Fruit fly (Drosophila melanogaster) whole organism, wandering third instar larva: ENCODE data around the gene Naxe.

Experiments
- Abd-B ChIP-seq: fragments of >200 bp; optimal IDR thresholded peaks from 2 replicates; lab custom pipeline; 2017; ENCODE audit warnings: missing biosample characterization, missing genetic modification characterization
- CG32264 ChIP-seq: fragments of 200-800 bp; sonication (Bioruptor generic); optimal IDR thresholded peaks from 2 replicates; lab custom pipeline; 2016; ENCODE audit warnings: missing biosample characterization, missing genetic modification characterization
- CG9705 ChIP-seq: fragments of 200-800 bp; sonication (Bioruptor generic); optimal IDR thresholded peaks from 2 replicates; lab custom pipeline; 2018; ENCODE audit warnings: missing biosample characterization, mild to moderate bottlenecking, missing genetic modification characterization
- CrebA ChIP-seq: fragments of 200-800 bp; sonication (Bioruptor generic); optimal IDR thresholded peaks from 2 replicates; lab custom pipeline; 2016; ENCODE audit warnings: missing biosample characterization, mild to moderate bottlenecking, missing genetic modification characterization, borderline replicate concordance
- Dfd ChIP-seq: fragments of >200 bp; optimal IDR thresholded peaks from 2 replicates; lab custom pipeline; 2017; ENCODE audit warnings: missing biosample characterization, missing genetic modification characterization
- Dif ChIP-seq: fragments of 200-275, 200-300 bp; sonication (Bioruptor generic); optimal IDR thresholded peaks from 2 replicates; lab custom pipeline; 2018; ENCODE audit warnings: missing biosample characterization, missing genetic modification characterization; ENCODE audit not compliant: partially characterized antibody
- GATAd ChIP-seq: sonication (Bioruptor generic); optimal IDR thresholded peaks from 2 replicates; lab custom pipeline; 2016; ENCODE audit warnings: missing biosample characterization, missing genetic modification characterization
- HLH106 ChIP-seq: fragments of 200-800 bp; optimal IDR thresholded peaks from 3 replicates; lab custom pipeline; 2019; ENCODE audit warnings: missing biosample characterization, mild to moderate bottlenecking, missing genetic modification characterization, moderate library complexity
- Hnf4 ChIP-seq: fragments of 200-800 bp; sonication (Bioruptor generic); optimal IDR thresholded peaks from 2 replicates; lab custom pipeline; 2016; ENCODE audit warnings: missing biosample characterization, mild to moderate bottlenecking, missing genetic modification characterization
- Hr78 ChIP-seq: fragments of >200 bp; optimal IDR thresholded peaks from 2 replicates; lab custom pipeline; 2017; ENCODE audit warnings: missing biosample characterization, missing genetic modification characterization
- Hr83 ChIP-seq: fragments of 200-300 bp; sonication (Bioruptor generic); optimal IDR thresholded peaks from 2 replicates; lab custom pipeline; 2016; ENCODE audit warnings: missing biosample characterization, mild to moderate bottlenecking, missing genetic modification characterization, moderate library complexity; ENCODE audit not compliant: poor library complexity, severe bottlenecking
- Jra ChIP-seq: sonication (Bioruptor generic); optimal IDR thresholded peaks from 2 replicates; lab custom pipeline; 2016; ENCODE audit warnings: missing biosample characterization, missing genetic modification characterization
- Mio ChIP-seq: sonication (Bioruptor generic); optimal IDR thresholded peaks from 2 replicates; lab custom pipeline; 2016; ENCODE audit warnings: missing biosample characterization, missing genetic modification characterization
- Myc ChIP-seq: fragments of >200 bp; optimal IDR thresholded peaks from 2 replicates; lab custom pipeline; 2017
- N ChIP-seq: fragments of >200 bp; optimal IDR thresholded peaks from 2 replicates; lab custom pipeline; 2018; ENCODE audit warnings: missing biosample characterization, missing external identifiers, missing genetic modification characterization
- OdsH ChIP-seq: fragments of 200-800 bp; sonication (Bioruptor generic); optimal IDR thresholded peaks from 2 replicates; lab custom pipeline; 2016; ENCODE audit warnings: missing biosample characterization, mild to moderate bottlenecking, missing genetic modification characterization
- Rel ChIP-seq, 2 experiments: fragments of 200-800 bp; sonication (Bioruptor generic) in 1 of 2; optimal IDR thresholded peaks; 2 replicates in 1 of 2; 3 replicates in 1 of 2; lab custom pipeline; 2016 to 2019; ENCODE audit warnings: mild to moderate bottlenecking in 2 of 2, missing biosample characterization in 2 of 2, missing genetic modification characterization in 2 of 2, moderate library complexity in 1 of 2
- Sp1 ChIP-seq: fragments of 200-800 bp; sonication (Bioruptor generic); optimal IDR thresholded peaks from 3 replicates; lab custom pipeline; 2019; ENCODE audit warnings: missing biosample characterization, mild to moderate bottlenecking, missing genetic modification characterization, moderate library complexity
- Vsx2 ChIP-seq: fragments of 200-300, 225-300 bp; sonication (Bioruptor generic); optimal IDR thresholded peaks from 2 replicates; lab custom pipeline; 2018; ENCODE audit warnings: missing biosample characterization, missing genetic modification characterization; ENCODE audit not compliant: partially characterized antibody
- br ChIP-seq: fragments of 200-800 bp; sonication (Bioruptor generic); optimal IDR thresholded peaks from 2 replicates; lab custom pipeline; 2016; ENCODE audit warnings: missing biosample characterization, missing genetic modification characterization
- brk ChIP-seq: fragments of 200-800 bp; sonication (Bioruptor generic); optimal IDR thresholded peaks from 2 replicates; lab custom pipeline; 2016; ENCODE audit warnings: missing biosample characterization, mild to moderate bottlenecking, missing genetic modification characterization
- dl ChIP-seq, 2 experiments: fragments of 175-275, 200-275 bp in 1 of 2; fragments of 200-275 bp in 1 of 2; sonication (Bioruptor generic); optimal IDR thresholded peaks; lab custom pipeline; 2018; ENCODE audit warnings: mild to moderate bottlenecking in 2 of 2, missing biosample characterization in 2 of 2, missing genetic modification characterization in 2 of 2, moderate library complexity in 2 of 2; ENCODE audit not compliant: partially characterized antibody in 2 of 2, insufficient read depth in 1 of 2
- dmrt93B ChIP-seq: fragments of 200-800 bp; sonication (Bioruptor generic); optimal IDR thresholded peaks from 2 replicates; lab custom pipeline; 2018; ENCODE audit warnings: missing biosample characterization, mild to moderate bottlenecking, missing genetic modification characterization
- dsf ChIP-seq: sonication (Bioruptor generic); optimal IDR thresholded peaks from 2 replicates; lab custom pipeline; 2016; ENCODE audit warnings: missing biosample characterization, missing genetic modification characterization, borderline replicate concordance
- ey ChIP-seq: fragments of 200-800 bp; sonication (Bioruptor generic); optimal IDR thresholded peaks from 2 replicates; lab custom pipeline; 2016; ENCODE audit warnings: missing biosample characterization, missing genetic modification characterization
- foxo ChIP-seq, 2 experiments: fragments of 200-800 bp; sonication (Bioruptor generic); optimal IDR thresholded peaks; 2 replicates in 1 of 2; 3 replicates in 1 of 2; lab custom pipeline; 2016 to 2017; ENCODE audit warnings: missing biosample characterization in 2 of 2, missing genetic modification characterization in 2 of 2
- fru ChIP-seq: fragments of 200-800 bp; sonication (Bioruptor generic); optimal IDR thresholded peaks from 3 replicates; lab custom pipeline; 2016; ENCODE audit warnings: missing biosample characterization, mild to moderate bottlenecking, missing genetic modification characterization
- h ChIP-seq: fragments of 200-800 bp; sonication (Bioruptor generic); optimal IDR thresholded peaks from 3 replicates; lab custom pipeline; 2016; ENCODE audit warnings: missing biosample characterization, mild to moderate bottlenecking, missing genetic modification characterization
- jim ChIP-seq: fragments of 175-275, 200-325 bp; sonication (Bioruptor generic); optimal IDR thresholded peaks from 2 replicates; lab custom pipeline; 2016; ENCODE audit warnings: missing biosample characterization, mild to moderate bottlenecking, missing genetic modification characterization
- lola ChIP-seq: fragments of >200 bp; optimal IDR thresholded peaks from 2 replicates; lab custom pipeline; 2017; ENCODE audit warnings: missing biosample characterization, missing genetic modification characterization
- pan ChIP-seq: fragments of >200 bp; optimal IDR thresholded peaks from 2 replicates; lab custom pipeline; 2017
- psq ChIP-seq: fragments of 200-800 bp; sonication (Bioruptor generic); optimal IDR thresholded peaks from 3 replicates; lab custom pipeline; 2017; ENCODE audit warnings: missing biosample characterization, mild to moderate bottlenecking, missing genetic modification characterization, moderate library complexity
- rgr ChIP-seq: fragments of 200-800 bp; sonication (Bioruptor generic); optimal IDR thresholded peaks from 3 replicates; lab custom pipeline; 2016; ENCODE audit warnings: missing biosample characterization, mild to moderate bottlenecking, missing genetic modification characterization
- sage ChIP-seq: fragments of 200-800 bp; sonication (Bioruptor generic); optimal IDR thresholded peaks from 2 replicates; lab custom pipeline; 2016; ENCODE audit warnings: missing biosample characterization, mild to moderate bottlenecking, missing genetic modification characterization
- sv ChIP-seq: fragments of 200-800 bp; sonication (Bioruptor generic); optimal IDR thresholded peaks from 3 replicates; lab custom pipeline; 2016; ENCODE audit warnings: missing biosample characterization, missing genetic modification characterization
- tai ChIP-seq: sonication (Bioruptor generic); optimal IDR thresholded peaks from 2 replicates; lab custom pipeline; 2016; ENCODE audit warnings: missing biosample characterization, missing genetic modification characterization
- usp ChIP-seq: fragments of >200 bp; optimal IDR thresholded peaks from 2 replicates; lab custom pipeline; 2017; ENCODE audit warnings: missing biosample characterization, missing genetic modification characterization
- woc ChIP-seq: sonication (Bioruptor generic); optimal IDR thresholded peaks from 2 replicates; lab custom pipeline; 2016; ENCODE audit warnings: missing biosample characterization, mild to moderate bottlenecking, missing genetic modification characterization

Gene Naxe

DNA sequence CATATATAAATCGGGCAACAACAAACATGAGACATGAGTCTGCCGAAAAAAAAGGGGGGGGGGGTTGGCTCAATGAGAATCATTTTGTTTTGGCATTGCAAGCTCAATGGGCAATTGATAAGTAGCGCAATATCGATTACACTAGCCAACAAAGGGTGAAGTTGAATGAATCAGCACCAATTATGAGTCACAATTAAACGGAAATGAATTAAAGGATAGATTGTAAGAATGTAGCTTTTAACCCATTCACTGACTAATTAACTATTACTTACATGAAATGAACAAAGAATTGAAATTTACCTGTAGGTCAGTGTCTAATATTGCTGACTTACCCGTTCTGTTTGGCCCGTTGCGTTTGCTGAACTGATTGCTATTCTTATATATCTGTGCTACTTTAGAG, 39.7 kb upstream of the Naxe start:
- TF ChIP-seq Abd-B (GFP tag; lab: Kevin White, UChicago): no peak
- no peak for TF ChIP-seq jim (GFP tag; lab: Kevin White, UChicago)
- no peak for TF ChIP-seq OdsH (GFP tag; lab: Kevin White, UChicago)
- TF ChIP-seq Vsx2 (GFP tag; lab: Kevin White, UChicago): no peak
- TF ChIP-seq dmrt93B: no peak
- TF ChIP-seq psq: peak; percentile 3
- no peak for TF ChIP-seq pan (lab: Kevin White, UChicago)
- no peak for TF ChIP-seq CrebA (GFP tag; lab: Kevin White, UChicago)
- no peak for TF ChIP-seq Hr83
- TF ChIP-seq ey (GFP tag; lab: Kevin White, UChicago): peak; percentile 27
- no peak for TF ChIP-seq lola (GFP tag; lab: Kevin White, UChicago)
- no peak for TF ChIP-seq Sp1 (GFP tag; lab: Kevin White, UChicago)
- no peak for TF ChIP-seq brk (GFP tag; lab: Kevin White, UChicago)
- TF ChIP-seq Dfd: no peak
- TF ChIP-seq Rel (GFP tag; optimal IDR thresholded peaks at IDR 0.05; lab: Kevin White, UChicago): no peak
- TF ChIP-seq Rel (tag; optimal IDR thresholded peaks at IDR 0.05; lab: Kevin White, UChicago): no peak
- TF ChIP-seq Myc (lab: Kevin White, UChicago): no peak
- TF ChIP-seq tai: no peak
- peak in 1 of 2 experiments; percentile 21 for TF ChIP-seq foxo (GFP tag; optimal IDR thresholded peaks at IDR 0.05; lab: Kevin White, UChicago)
- peak; percentile 25 for TF ChIP-seq rgr
- TF ChIP-seq usp: no peak
- no peak for TF ChIP-seq woc (GFP tag; lab: Kevin White, UChicago)
- TF ChIP-seq sage: no peak
- no peak for TF ChIP-seq GATAd
- peak; percentile 34 for TF ChIP-seq h (GFP tag; lab: Kevin White, UChicago)
- TF ChIP-seq Jra (GFP tag; lab: Kevin White, UChicago): no peak
- TF ChIP-seq HLH106 (tag; lab: Kevin White, UChicago): no peak
- no peak for TF ChIP-seq Dif
- no peak for TF ChIP-seq Hnf4 (GFP tag; lab: Kevin White, UChicago)
- TF ChIP-seq fru: peak; percentile 21
- no peak for TF ChIP-seq Mio (GFP tag; lab: Kevin White, UChicago)
- TF ChIP-seq Hr78: no peak
- TF ChIP-seq N (GFP tag; lab: Kevin White, UChicago): no peak
- TF ChIP-seq br (GFP tag; lab: Kevin White, UChicago): no peak
- no peak for TF ChIP-seq dsf (GFP tag; lab: Kevin White, UChicago)
- TF ChIP-seq CG32264 (GFP tag; lab: Kevin White, UChicago): no peak
- TF ChIP-seq dl (GFP tag; optimal IDR thresholded peaks at IDR 0.05; lab: Kevin White, UChicago; ENCODE audit: insufficient read depth in 1 of 2, partially characterized antibody in 2 of 2): no peak
- TF ChIP-seq CG9705 (GFP tag; lab: Kevin White, UChicago): no peak
- TF ChIP-seq sv (GFP tag; lab: Kevin White, UChicago): no peak

DNA sequence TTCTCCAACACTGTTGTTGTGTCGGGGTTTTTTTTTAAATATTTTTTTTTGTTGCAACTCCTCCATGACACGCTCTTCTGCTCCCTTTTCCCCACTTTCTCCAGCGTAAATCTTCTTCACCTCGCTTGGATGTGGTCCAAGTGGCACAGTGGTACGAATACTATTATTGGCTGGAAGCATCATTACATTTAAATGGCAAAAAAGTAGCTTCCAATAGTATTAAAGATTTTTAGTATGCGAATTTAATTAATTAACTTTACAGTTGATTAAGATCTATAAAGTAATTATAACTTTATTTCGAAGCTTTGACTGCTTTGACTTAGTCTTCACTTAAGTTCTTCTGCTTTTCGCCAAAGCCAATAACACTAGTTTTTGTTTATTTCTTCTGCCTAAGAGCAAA, 32.4 kb upstream of the Naxe start:
- no peak for TF ChIP-seq dsf (GFP tag; lab: Kevin White, UChicago)
- TF ChIP-seq br (GFP tag; lab: Kevin White, UChicago): no peak
- no peak for TF ChIP-seq Jra (GFP tag; lab: Kevin White, UChicago)
- no peak for TF ChIP-seq HLH106 (tag; lab: Kevin White, UChicago)
- no peak for TF ChIP-seq foxo (GFP tag; optimal IDR thresholded peaks at IDR 0.05; lab: Kevin White, UChicago)
- no peak for TF ChIP-seq Hr83
- TF ChIP-seq psq: peak; percentile 28
- TF ChIP-seq jim (GFP tag; lab: Kevin White, UChicago): no peak
- peak; percentile 35 for TF ChIP-seq woc (GFP tag; lab: Kevin White, UChicago)
